Fruit fly (Drosophila melanogaster): Measurements from ENCODE around the gene CG11037.

CG11037 gene

dm6 chr3L:20922279-20922830 is 38.8 kb downstream of the CG11037 start (continued):
- TF ChIP-seq Six4 (GFP tag; optimal IDR thresholded peaks at IDR 0.05) (no peak), ab (GFP tag; optimal IDR thresholded peaks at IDR 0.05) (no peak), CG3281 (GFP tag; optimal IDR thresholded peaks at IDR 0.05) (no peak), Asciz (GFP tag; optimal IDR thresholded peaks at IDR 0.05) (peak; percentile 35), CG12236 (GFP tag; optimal IDR thresholded peaks at IDR 0.05) (no peak), amos (GFP tag; IDR thresholded peaks at IDR 0.05; ENCODE audit: partially characterized antibody) (no peak), nerfin-2 (GFP tag; IDR thresholded peaks at IDR 0.05; ENCODE audit: partially characterized antibody) (no peak), CG34376 (GFP tag; optimal IDR thresholded peaks at IDR 0.05) (no peak), CG12155 (GFP tag; optimal IDR thresholded peaks at IDR 0.05) (no peak), MTF-1 (GFP tag; optimal IDR thresholded peaks at IDR 0.05; ENCODE audit: borderline replicate concordance) (peak; percentile 11), hkb (optimal IDR thresholded peaks at IDR 0.05) (no peak), hkb (GFP tag; IDR thresholded peaks at IDR 0.05) (no peak), org-1 (GFP tag; optimal IDR thresholded peaks at IDR 0.05) (no peak), slp2 (GFP tag; optimal IDR thresholded peaks at IDR 0.05) (no peak), CG33213 (GFP tag; optimal IDR thresholded peaks at IDR 0.05) (no peak), Mes4 (GFP tag; optimal IDR thresholded peaks at IDR 0.05) (no peak), Side (GFP tag; optimal IDR thresholded peaks at IDR 0.05) (peak; percentile 3), Dek (tag; optimal IDR thresholded peaks at IDR 0.05) (no peak), CG33557 (GFP tag; optimal IDR thresholded peaks at IDR 0.05) (peak; percentile 46), sens (GFP tag) (peak; percentile 73), Atf-2 (GFP tag; optimal IDR thresholded peaks at IDR 0.05) (no peak), CG12299 (tag; optimal IDR thresholded peaks at IDR 0.05) (no peak), zen2 (GFP tag; IDR thresholded peaks at IDR 0.05; ENCODE audit: partially characterized antibody) (no peak), CG4854 (GFP tag; optimal IDR thresholded peaks at IDR 0.05) (no peak), H15 (GFP tag; IDR thresholded peaks at IDR 0.05) (0 out of 3 replicates have a peak, but pooled peaks have one; percentile 8), Sox100B (GFP tag; optimal IDR thresholded peaks at IDR 0.05) (peak; percentile 5), kay (GFP tag; optimal IDR thresholded peaks at IDR 0.05) (no peak), PHDP (tag; optimal IDR thresholded peaks at IDR 0.05) (peak; percentile 2), CG30020 (tag; optimal IDR thresholded peaks at IDR 0.05) (no peak), CG11504 (tag; optimal IDR thresholded peaks at IDR 0.05) (peak; percentile 7), toy (GFP tag; IDR thresholded peaks at IDR 0.05) (no peak), prd (optimal IDR thresholded peaks at IDR 0.05) (no peak), prd (GFP tag; IDR thresholded peaks at IDR 0.05) (peak; percentile 44; the same call in 2 of the 3 replicates), CG2889 (GFP tag; IDR thresholded peaks at IDR 0.05) (no peak), unc-4 (GFP tag; IDR thresholded peaks at IDR 0.05; ENCODE audit: partially characterized antibody) (no peak), NFAT (GFP tag; IDR thresholded peaks at IDR 0.05) (no peak), CG17361 (GFP tag; IDR thresholded peaks at IDR 0.05) (no peak), dimm (GFP tag; IDR thresholded peaks at IDR 0.05) (no peak), sisA (GFP tag; IDR thresholded peaks at IDR 0.05) (no peak), Xrp1 (GFP tag; IDR thresholded peaks at IDR 0.05) (peak; percentile 49), jing (GFP tag; optimal IDR thresholded peaks at IDR 0.05) (no peak), p53 (GFP tag; optimal IDR thresholded peaks at IDR 0.05) (no peak), ftz-f1 (GFP tag; optimal IDR thresholded peaks at IDR 0.05) (no peak), CG30431 (GFP tag; optimal IDR thresholded peaks at IDR 0.05) (no peak), bbx (GFP tag; IDR thresholded peaks at IDR 0.05; ENCODE audit: partially characterized antibody) (peak; percentile 18; the same call in 1 of the 2 replicates), ham (GFP tag; IDR thresholded peaks at IDR 0.05) (no peak), CG1529 (GFP tag; optimal IDR thresholded peaks at IDR 0.05) (no peak), sr (GFP tag; IDR thresholded peaks at IDR 0.05) (no peak), hbn (GFP tag; IDR thresholded peaks at IDR 0.05; ENCODE audit: partially characterized antibody) (no peak), tio (GFP tag; optimal IDR thresholded peaks at IDR 0.05) (no peak), wek (GFP tag; optimal IDR thresholded peaks at IDR 0.05) (no peak), Max (GFP tag; optimal IDR thresholded peaks at IDR 0.05) (no peak)
